Comparison of ENCODE assay signal across 5 fruit fly cellular contexts in the genomic region with DNA sequence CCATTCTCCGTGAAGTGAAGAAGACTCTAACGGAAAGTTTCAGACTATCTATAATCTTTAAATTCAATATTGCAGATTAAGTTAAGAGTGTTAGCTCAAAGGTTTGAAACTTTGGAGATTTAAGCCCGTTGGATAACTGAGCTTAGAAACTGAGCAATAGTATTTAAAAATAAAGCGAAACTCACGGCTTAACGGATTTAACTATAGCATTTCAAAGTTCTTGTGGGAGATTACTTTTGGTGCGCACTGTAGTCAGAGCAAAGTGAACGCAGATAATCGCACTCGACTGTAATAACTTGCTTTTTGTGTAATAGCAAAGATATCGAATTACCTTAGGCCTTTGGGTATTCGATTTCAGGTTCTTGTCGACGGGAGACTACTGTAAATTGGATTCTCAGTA.
TF ChIP-seq lines count a peak whose summit lies in the region.

Gene mrt, minus strand, starts transcription at position 376 of the 400 bp plus-strand sequence.

- no peak for TF ChIP-seq CTCF in whole organism, embryonic (GFP tag; optimal IDR thresholded peaks at IDR 0.05; lab: Kevin White, UChicago)

TF ChIP-seq in whole organism, adult, 20 proteins besides CTCF, POLR2A, EP300 and RAD21 (continues in another document):
- TF ChIP-seq kay (GFP tag; lab: Kevin White, UChicago; ENCODE audit: borderline replicate concordance) (no peak), Hr96 (GFP tag; optimal IDR thresholded peaks at IDR 0.05; lab: Kevin White, UChicago) (peak; percentile 70), pad (GFP tag; optimal IDR thresholded peaks at IDR 0.05; lab: Kevin White, UChicago) (peak; percentile 48), Crg-1 (GFP tag; optimal IDR thresholded peaks at IDR 0.05; lab: Kevin White, UChicago) (peak; percentile 41), CG7045 (GFP tag; optimal IDR thresholded peaks at IDR 0.05; lab: Kevin White, UChicago) (peak; percentile 68), cic (GFP tag; optimal IDR thresholded peaks at IDR 0.05; lab: Kevin White, UChicago) (no peak), CG33017 (tag; optimal IDR thresholded peaks at IDR 0.05; lab: Kevin White, UChicago) (peak; percentile 78), Mnt (GFP tag; optimal IDR thresholded peaks at IDR 0.05; lab: Kevin White, UChicago) (peak; percentile 21), CG1620 (GFP tag; optimal IDR thresholded peaks at IDR 0.05; lab: Kevin White, UChicago) (peak; percentile 67), CG11617 (GFP tag; optimal IDR thresholded peaks at IDR 0.05; lab: Kevin White, UChicago) (peak; percentile 85), ovo (GFP tag; optimal IDR thresholded peaks at IDR 0.05; lab: Kevin White, UChicago) (no peak), CG5204 (GFP tag; optimal IDR thresholded peaks at IDR 0.05; lab: Kevin White, UChicago) (peak; percentile 84), tj (GFP tag; optimal IDR thresholded peaks at IDR 0.05; lab: Kevin White, UChicago) (peak; percentile 62), CG12768 (GFP tag; optimal IDR thresholded peaks at IDR 0.05; lab: Kevin White, UChicago) (peak; percentile 51), CG14711 (tag; optimal IDR thresholded peaks at IDR 0.05; lab: Kevin White, UChicago) (peak; percentile 72), CG7101 (tag; optimal IDR thresholded peaks at IDR 0.05; lab: Kevin White, UChicago) (peak; percentile 75), toe (GFP tag; optimal IDR thresholded peaks at IDR 0.05; lab: Kevin White, UChicago) (peak; percentile 76)

TF ChIP-seq in whole organism, embryonic, 481 proteins besides CTCF, POLR2A, EP300 and RAD21 (continues in another document):
- TF ChIP-seq Hmx (GFP tag; optimal IDR thresholded peaks at IDR 0.05; lab: Kevin White, UChicago) (peak; percentile 0), CG13894 (tag; optimal IDR thresholded peaks at IDR 0.05; lab: Kevin White, UChicago) (no peak), Bteb2 (GFP tag; optimal IDR thresholded peaks at IDR 0.05; lab: Kevin White, UChicago) (peak; percentile 52), CG13775 (GFP tag; optimal IDR thresholded peaks at IDR 0.05; lab: Kevin White, UChicago) (peak; percentile 65), psq (GFP tag; optimal IDR thresholded peaks at IDR 0.05; lab: Kevin White, UChicago) (peak; percentile 21), CG11695 (GFP tag; IDR thresholded peaks at IDR 0.05; lab: Robert Waterston, UW) (0 out of 3 replicates have a peak, but pooled peaks have one; percentile 43), CG10147 (GFP tag; optimal IDR thresholded peaks at IDR 0.05; lab: Kevin White, UChicago) (no peak), Bdp1 (GFP tag; optimal IDR thresholded peaks at IDR 0.05; lab: Kevin White, UChicago) (peak; percentile 19), cad (GFP tag; optimal IDR thresholded peaks at IDR 0.05; lab: Kevin White, UChicago) (no peak), mirr (GFP tag; optimal IDR thresholded peaks at IDR 0.05; lab: Kevin White, UChicago) (peak; percentile 18), dan (GFP tag; IDR thresholded peaks at IDR 0.05; lab: Robert Waterston, UW) (no peak), CG1832 (GFP tag; optimal IDR thresholded peaks at IDR 0.05; lab: Kevin White, UChicago) (no peak), Dbx (GFP tag; IDR thresholded peaks at IDR 0.05; lab: Robert Waterston, UW) (peak; percentile 70), btn (GFP tag; optimal IDR thresholded peaks at IDR 0.05; lab: Kevin White, UChicago) (peak; percentile 32), ato (GFP tag; IDR thresholded peaks at IDR 0.05; lab: Robert Waterston, UW; ENCODE audit: partially characterized antibody) (no peak), CG7963 (GFP tag; IDR thresholded peaks at IDR 0.05; lab: Robert Waterston, UW; ENCODE audit: partially characterized antibody) (no peak), sna (GFP tag; IDR thresholded peaks at IDR 0.05; lab: Robert Waterston, UW; ENCODE audit: partially characterized antibody) (no peak)

TF ChIP-seq in whole organism, prepupa, 60 proteins besides CTCF, POLR2A, EP300 and RAD21 (continues in another document):
- TF ChIP-seq acj6 (GFP tag; optimal IDR thresholded peaks at IDR 0.05; lab: Kevin White, UChicago) = peak; percentile 53
- TF ChIP-seq dsx (GFP tag; optimal IDR thresholded peaks at IDR 0.05; lab: Kevin White, UChicago; ENCODE audit: poor library complexity, severe bottlenecking) = peak; percentile 31
- peak; percentile 72 for TF ChIP-seq OdsH (GFP tag; optimal IDR thresholded peaks at IDR 0.05; lab: Kevin White, UChicago)
- peak; percentile 15 for TF ChIP-seq CG7368 (GFP tag; optimal IDR thresholded peaks at IDR 0.05; lab: Kevin White, UChicago)
- TF ChIP-seq Lpt (GFP tag; optimal IDR thresholded peaks at IDR 0.05; lab: Kevin White, UChicago) = no peak
- TF ChIP-seq fd85E (GFP tag; optimal IDR thresholded peaks at IDR 0.05; lab: Kevin White, UChicago) = no peak
- TF ChIP-seq CG4318 (GFP tag; optimal IDR thresholded peaks at IDR 0.05; lab: Kevin White, UChicago) = peak; percentile 52
- TF ChIP-seq Blimp-1 (GFP tag; optimal IDR thresholded peaks at IDR 0.05; lab: Kevin White, UChicago) = peak; percentile 5
- TF ChIP-seq CG8119 (GFP tag; IDR thresholded peaks at IDR 0.05; lab: Robert Waterston, UW) = peak; percentile 61; the same call in 2 of the 3 replicates
- TF ChIP-seq CG15336 (GFP tag; IDR thresholded peaks at IDR 0.05; lab: Robert Waterston, UW) = peak; percentile 60
- TF ChIP-seq achi (GFP tag; optimal IDR thresholded peaks at IDR 0.05; lab: Kevin White, UChicago) = peak; percentile 50
- 0 out of 3 replicates have a peak, but pooled peaks have one; percentile 50 for TF ChIP-seq CG6163 (GFP tag; IDR thresholded peaks at IDR 0.05; lab: Robert Waterston, UW)
- no peak for TF ChIP-seq CG8319 (GFP tag; optimal IDR thresholded peaks at IDR 0.05; lab: Kevin White, UChicago)
- TF ChIP-seq cyc (GFP tag; optimal IDR thresholded peaks at IDR 0.05; lab: Kevin White, UChicago) = peak; percentile 58
- peak; percentile 92 for TF ChIP-seq Eip78C (GFP tag; lab: Kevin White, UChicago)
- TF ChIP-seq Met (GFP tag; optimal IDR thresholded peaks at IDR 0.05; lab: Kevin White, UChicago) = peak; percentile 48
- peak; percentile 32 for TF ChIP-seq CG9139 (GFP tag; optimal IDR thresholded peaks at IDR 0.05; lab: Kevin White, UChicago)

TF ChIP-seq in whole organism, pupa, 21 proteins besides CTCF, POLR2A, EP300 and RAD21 (continues in another document):
- TF ChIP-seq CG17806 (tag; optimal IDR thresholded peaks at IDR 0.05; lab: Kevin White, UChicago) (peak; percentile 36), fd96Ca (GFP tag; IDR thresholded peaks at IDR 0.05; lab: Robert Waterston, UW) (peak; percentile 67), CG9948 (tag; optimal IDR thresholded peaks at IDR 0.05; lab: Kevin White, UChicago) (peak; percentile 53), CG13204 (GFP tag; optimal IDR thresholded peaks at IDR 0.05; lab: Kevin White, UChicago) (no peak), Pif1A (GFP tag; optimal IDR thresholded peaks at IDR 0.05; lab: Kevin White, UChicago) (peak; percentile 71), CG32121 (GFP tag; IDR thresholded peaks at IDR 0.05; lab: Robert Waterston, UW) (peak; percentile 61; the same call in 1 of the 2 replicates), Snoo (tag; optimal IDR thresholded peaks at IDR 0.05; lab: Kevin White, UChicago) (peak; percentile 19), rn (GFP tag; IDR thresholded peaks at IDR 0.05; lab: Robert Waterston, UW) (no peak), CG10348 (GFP tag; IDR thresholded peaks at IDR 0.05; lab: Robert Waterston, UW) (no peak), CG14655 (GFP tag; optimal IDR thresholded peaks at IDR 0.05; lab: Kevin White, UChicago) (peak; percentile 61), CG12605 (GFP tag; IDR thresholded peaks at IDR 0.05; lab: Robert Waterston, UW) (no peak), CG15710 (tag; optimal IDR thresholded peaks at IDR 0.05; lab: Kevin White, UChicago) (peak; percentile 58), CG8301 (tag; optimal IDR thresholded peaks at IDR 0.05; lab: Kevin White, UChicago) (peak; percentile 50), CG8159 (tag; optimal IDR thresholded peaks at IDR 0.05; lab: Kevin White, UChicago) (peak; percentile 56), CG34367 (tag; optimal IDR thresholded peaks at IDR 0.05; lab: Kevin White, UChicago) (peak; percentile 26), gl (tag; optimal IDR thresholded peaks at IDR 0.05; lab: Kevin White, UChicago) (no peak), EcR (GFP tag; optimal IDR thresholded peaks at IDR 0.05; lab: Kevin White, UChicago) (no peak), D1 (tag; optimal IDR thresholded peaks at IDR 0.05; lab: Kevin White, UChicago) (no peak), Pif1B (GFP tag; optimal IDR thresholded peaks at IDR 0.05; lab: Kevin White, UChicago) (peak; percentile 32), Ets98B (GFP tag; IDR thresholded peaks at IDR 0.05; lab: Robert Waterston, UW) (peak; percentile 41)

TF ChIP-seq in whole organism, wandering third instar larva, 38 proteins besides CTCF, POLR2A, EP300 and RAD21 (continues in another document):
- TF ChIP-seq lola (GFP tag; optimal IDR thresholded peaks at IDR 0.05; lab: Kevin White, UChicago) = no peak
- peak; percentile 61 for TF ChIP-seq HLH106 (tag; optimal IDR thresholded peaks at IDR 0.05; lab: Kevin White, UChicago)
- peak; percentile 89 for TF ChIP-seq woc (GFP tag; optimal IDR thresholded peaks at IDR 0.05; lab: Kevin White, UChicago)
- TF ChIP-seq foxo (GFP tag; optimal IDR thresholded peaks at IDR 0.05; lab: Kevin White, UChicago) = peak in 1 of 2 experiments; percentile 73
- TF ChIP-seq Hnf4 (GFP tag; optimal IDR thresholded peaks at IDR 0.05; lab: Kevin White, UChicago) = peak; percentile 64
- TF ChIP-seq br (GFP tag; optimal IDR thresholded peaks at IDR 0.05; lab: Kevin White, UChicago) = peak; percentile 42
- no peak for TF ChIP-seq sage (GFP tag; optimal IDR thresholded peaks at IDR 0.05; lab: Kevin White, UChicago)
- peak; percentile 58 for TF ChIP-seq rgr (GFP tag; optimal IDR thresholded peaks at IDR 0.05; lab: Kevin White, UChicago)
- TF ChIP-seq GATAd (GFP tag; optimal IDR thresholded peaks at IDR 0.05; lab: Kevin White, UChicago) = no peak
- no peak for TF ChIP-seq Dfd (GFP tag; optimal IDR thresholded peaks at IDR 0.05; lab: Kevin White, UChicago)
- no peak for TF ChIP-seq Hr78 (GFP tag; optimal IDR thresholded peaks at IDR 0.05; lab: Kevin White, UChicago)
- TF ChIP-seq OdsH (GFP tag; optimal IDR thresholded peaks at IDR 0.05; lab: Kevin White, UChicago) = peak; percentile 47
- TF ChIP-seq Dif (GFP tag; optimal IDR thresholded peaks at IDR 0.05; lab: Kevin White, UChicago; ENCODE audit: partially characterized antibody) = no peak
- peak; percentile 1 for TF ChIP-seq Hr83 (GFP tag; optimal IDR thresholded peaks at IDR 0.05; lab: Kevin White, UChicago; ENCODE audit: poor library complexity, severe bottlenecking)
- peak; percentile 57 for TF ChIP-seq h (GFP tag; optimal IDR thresholded peaks at IDR 0.05; lab: Kevin White, UChicago)
- peak; percentile 62 for TF ChIP-seq ey (GFP tag; optimal IDR thresholded peaks at IDR 0.05; lab: Kevin White, UChicago)
- TF ChIP-seq jim (GFP tag; optimal IDR thresholded peaks at IDR 0.05; lab: Kevin White, UChicago) = no peak
- no peak for TF ChIP-seq N (GFP tag; optimal IDR thresholded peaks at IDR 0.05; lab: Kevin White, UChicago)
- peak; percentile 9 for TF ChIP-seq CG9705 (GFP tag; optimal IDR thresholded peaks at IDR 0.05; lab: Kevin White, UChicago)
- TF ChIP-seq sv (GFP tag; optimal IDR thresholded peaks at IDR 0.05; lab: Kevin White, UChicago) = peak; percentile 39
- peak; percentile 34 for TF ChIP-seq Sp1 (GFP tag; optimal IDR thresholded peaks at IDR 0.05; lab: Kevin White, UChicago)
- no peak for TF ChIP-seq CG32264 (GFP tag; optimal IDR thresholded peaks at IDR 0.05; lab: Kevin White, UChicago)
